Worm (Caenorhabditis elegans): ENCODE measurements around the gene flp-16.

DNA sequence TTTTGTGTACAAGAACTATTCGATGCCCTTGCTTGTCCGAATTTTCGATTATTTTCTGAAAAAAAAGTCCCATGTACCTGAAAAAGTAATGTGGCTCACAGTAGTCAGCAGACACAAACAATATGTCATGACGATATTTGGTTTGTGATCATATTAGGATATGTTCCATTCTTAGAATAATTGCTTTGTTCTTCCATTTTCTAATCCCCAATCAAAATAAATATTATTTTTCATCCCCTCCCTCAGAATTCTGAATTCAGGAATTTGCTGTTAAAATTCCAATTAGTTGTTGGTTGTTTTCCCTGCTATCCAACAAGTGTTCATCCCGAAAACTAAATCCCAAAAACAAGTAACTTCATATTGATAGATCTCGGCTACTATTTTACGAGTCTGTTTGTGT lies 15.7 kb upstream of the flp-16 start:
- no peak for TF ChIP-seq sup-37 (GFP tag; optimal IDR thresholded peaks at IDR 0.05)
- TF ChIP-seq mep-1 (tag; optimal IDR thresholded peaks at IDR 0.05), result no peak
- TF ChIP-seq egl-27 (tag; optimal IDR thresholded peaks at IDR 0.05), result no peak

Data from whole organism, L1 larva.